Worm (Caenorhabditis elegans): ENCODE measurements around the gene T26E4.9.
"Not testable (repeated sequence)": the region's sequence is repeated elsewhere in the genome, so short reads cannot be mapped to it uniquely, and the experiment has no call there.

T26E4.9 gene

DNA sequence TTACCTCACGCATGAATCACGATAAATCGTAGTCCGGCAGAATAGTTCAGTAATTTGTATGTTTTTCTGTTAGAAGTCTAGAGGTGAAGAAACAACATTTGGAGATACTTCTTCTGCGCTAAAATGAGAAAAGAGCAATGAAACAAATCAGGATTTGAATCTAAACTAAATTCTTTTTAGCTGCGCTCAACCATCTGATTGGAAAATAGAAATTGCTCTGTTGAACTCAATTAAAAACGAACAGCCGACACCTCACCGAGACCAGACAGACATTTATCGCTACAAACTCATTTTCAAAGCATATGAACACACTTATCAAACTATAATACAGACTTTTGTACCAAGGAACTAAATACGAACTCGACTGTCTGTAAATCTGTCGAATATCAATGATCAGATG, at the start of gene T26E4.9:
T26E4.9 (minus strand) TSS at position 101 of the 400 bp plus-strand sequence.
- not testable (repeated sequence) for TF ChIP-seq eyg-1, dve-1, unc-86 (tag; optimal IDR thresholded peaks at IDR 0.05)

DNA sequence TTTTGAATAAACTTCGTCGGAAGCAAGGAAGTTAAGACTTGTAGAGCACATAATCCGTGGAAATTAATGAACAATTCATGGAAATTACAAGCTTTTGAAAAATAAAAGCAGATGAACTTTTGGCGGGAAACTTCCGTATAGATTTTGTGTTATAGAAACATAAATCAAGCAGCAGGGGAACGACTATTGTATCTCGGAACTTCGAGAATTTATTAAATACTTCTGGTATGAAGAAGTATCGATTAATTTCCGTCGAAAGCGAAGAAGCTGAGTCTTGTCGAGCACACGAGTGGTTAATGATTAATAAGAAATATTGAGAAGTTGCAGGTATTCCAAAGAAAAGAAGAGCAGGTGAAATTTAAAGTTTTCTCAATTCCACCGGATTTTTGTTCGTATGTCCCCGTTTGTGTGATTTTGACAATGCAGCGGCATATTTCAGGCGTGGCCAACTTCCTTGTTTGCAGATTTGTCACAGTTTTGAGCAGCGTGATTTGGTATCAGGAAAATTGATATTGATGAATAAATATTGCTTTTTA, 47.8 kb upstream of the T26E4.9 start, which contains the start of gene srh-147:
srh-147 (minus strand) TSS at position 51 of the 536 bp plus-strand sequence.
- TF ChIP-seq C08G9.2, pqm-1, sdc-2 (tag; optimal IDR thresholded peaks at IDR 0.05): not testable (repeated sequence)

ce11 chrV:15841095-15841494, 38.6 kb upstream of the T26E4.9 start, which contains the start of gene srh-149:
srh-149 (minus strand) TSS chrV:15841195.
- no peak for TF ChIP-seq ceh-6 (GFP tag; optimal IDR thresholded peaks at IDR 0.05)
- no peak for TF ChIP-seq tbx-2 (tag; optimal IDR thresholded peaks at IDR 0.05)
- TF ChIP-seq unc-42 (tag; optimal IDR thresholded peaks at IDR 0.05) = no peak
- no peak for TF ChIP-seq nfya-1 (tag; optimal IDR thresholded peaks at IDR 0.05)
- no peak for TF ChIP-seq pag-3 (tag; optimal IDR thresholded peaks at IDR 0.05; ENCODE audit: borderline replicate concordance)
- no peak for TF ChIP-seq T23F11.4 (GFP tag; optimal IDR thresholded peaks at IDR 0.05)
- no peak for TF ChIP-seq ceh-48 (tag; optimal IDR thresholded peaks at IDR 0.05)
- no peak for TF ChIP-seq che-1 (tag; optimal IDR thresholded peaks at IDR 0.05)
- no peak for TF ChIP-seq sdc-2 (tag; optimal IDR thresholded peaks at IDR 0.05)
- TF ChIP-seq syd-9 (tag; optimal IDR thresholded peaks at IDR 0.05) = no peak
- no peak for TF ChIP-seq hlh-8 (tag; optimal IDR thresholded peaks at IDR 0.05)
- TF ChIP-seq unc-86 (tag; optimal IDR thresholded peaks at IDR 0.05) = no peak
- no peak for TF ChIP-seq pha-2 (tag; optimal IDR thresholded peaks at IDR 0.05)
- TF ChIP-seq ttx-3 (tag; optimal IDR thresholded peaks at IDR 0.05) = no peak
- TF ChIP-seq unc-55 (GFP tag; optimal IDR thresholded peaks at IDR 0.05) = no peak
- no peak for TF ChIP-seq elt-2 (tag; optimal IDR thresholded peaks at IDR 0.05)
- no peak for TF ChIP-seq ets-4 (tag; optimal IDR thresholded peaks at IDR 0.05)

ce11 chrV:15833622-15834021, 31.1 kb upstream of the T26E4.9 start, which contains the start of gene srbc-54:
srbc-54 (minus strand) TSS chrV:15833722.
- TF ChIP-seq ceh-34 (tag; optimal IDR thresholded peaks at IDR 0.05) (no peak), pax-1 (tag; optimal IDR thresholded peaks at IDR 0.05) (no peak), ceh-19 (GFP tag; optimal IDR thresholded peaks at IDR 0.05) (no peak), fax-1 (tag; optimal IDR thresholded peaks at IDR 0.05) (no peak), ceh-2 (tag; optimal IDR thresholded peaks at IDR 0.05) (no peak), sdc-2 (tag; optimal IDR thresholded peaks at IDR 0.05) (no peak), ceh-31 (tag; optimal IDR thresholded peaks at IDR 0.05) (no peak), pha-2 (tag; optimal IDR thresholded peaks at IDR 0.05) (no peak), zip-5 (tag; optimal IDR thresholded peaks at IDR 0.05) (no peak), nfya-1 (tag; optimal IDR thresholded peaks at IDR 0.05) (no peak), unc-3 (GFP tag; conservative IDR thresholded peaks at IDR 0.05) (no peak), unc-3 (tag; optimal IDR thresholded peaks at IDR 0.05) (no peak), gmeb-2 (tag; optimal IDR thresholded peaks at IDR 0.05) (no peak), pag-3 (tag; optimal IDR thresholded peaks at IDR 0.05; ENCODE audit: borderline replicate concordance) (no peak), hlh-13 (GFP tag; optimal IDR thresholded peaks at IDR 0.05) (no peak), ceh-45 (GFP tag; IDR thresholded peaks at IDR 0.05) (no peak), Y22D7AL.16 (tag; optimal IDR thresholded peaks at IDR 0.05) (no peak), K09A11.1 (tag; optimal IDR thresholded peaks at IDR 0.05; ENCODE audit: insufficient read depth) (no peak), ceh-6 (GFP tag; optimal IDR thresholded peaks at IDR 0.05) (no peak)
